Worm (Caenorhabditis elegans) whole organism, L4/young adult: ENCODE measurements around the gene F11A5.17.

ENCODE experiments used
- W03F9.2 ChIP-seq: fragments of 150-350 bp; optimal IDR thresholded peaks from 2 replicates; lab custom pipeline; 2014; ENCODE audit warnings: missing biosample characterization, missing genetic modification characterization
- dao-5 ChIP-seq: sonication (generic microtip); optimal IDR thresholded peaks from 2 replicates; lab custom pipeline; 2016; ENCODE audit warnings: missing genotype, missing genetic modification characterization, moderate library complexity, missing compliant biosample characterization
- him-1 ChIP-seq: sonication (generic microtip); optimal IDR thresholded peaks from 2 replicates; lab custom pipeline; 2016; ENCODE audit warnings: missing genotype, missing genetic modification reagents, missing genetic modification characterization, missing compliant biosample characterization

Gene F11A5.17

DNA sequence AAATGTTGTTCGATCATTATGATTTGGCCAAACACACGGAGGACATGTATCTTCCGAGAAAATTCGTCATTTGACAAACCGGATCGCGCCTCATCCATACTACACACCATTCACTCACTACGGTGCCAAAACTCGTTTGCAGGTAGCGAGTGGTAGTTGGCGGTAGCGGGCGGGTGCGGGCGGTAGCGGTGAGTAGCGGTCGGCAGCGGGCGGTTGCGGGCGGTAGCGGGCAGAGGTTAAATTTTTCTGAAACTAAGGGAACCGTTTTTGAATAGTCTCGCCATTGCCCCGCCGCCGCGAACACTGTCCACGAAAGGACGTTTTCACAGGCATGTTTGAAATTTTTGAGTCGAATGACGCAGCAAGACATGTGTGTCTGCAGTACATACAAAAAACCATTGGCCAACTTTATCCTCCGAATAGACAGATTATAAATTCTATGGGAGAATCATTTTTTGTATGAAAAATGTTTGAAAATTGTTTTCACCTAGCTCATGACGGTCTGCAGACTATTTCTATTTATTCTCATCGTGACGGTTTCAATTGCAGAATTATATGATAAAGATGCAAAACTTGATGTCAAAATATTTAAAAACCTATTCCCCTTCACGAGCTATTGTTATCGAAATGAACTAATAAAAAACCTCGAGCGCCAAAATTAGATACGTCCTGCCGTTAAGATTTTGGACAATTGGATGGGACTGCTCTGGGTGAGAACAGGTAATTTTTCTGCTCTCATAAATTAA lies 8.6 kb downstream of the F11A5.17 start, which contains the start of gene F11A5.16:
F11A5.16 (plus strand) TSS at position 696 of the 746 bp plus-strand sequence.
- no peak for TF ChIP-seq him-1 (tag; lab: Kevin White, UChicago)
- TF ChIP-seq dao-5: no peak
- TF ChIP-seq W03F9.2 (tag; lab: Kevin White, UChicago): no peak

DNA sequence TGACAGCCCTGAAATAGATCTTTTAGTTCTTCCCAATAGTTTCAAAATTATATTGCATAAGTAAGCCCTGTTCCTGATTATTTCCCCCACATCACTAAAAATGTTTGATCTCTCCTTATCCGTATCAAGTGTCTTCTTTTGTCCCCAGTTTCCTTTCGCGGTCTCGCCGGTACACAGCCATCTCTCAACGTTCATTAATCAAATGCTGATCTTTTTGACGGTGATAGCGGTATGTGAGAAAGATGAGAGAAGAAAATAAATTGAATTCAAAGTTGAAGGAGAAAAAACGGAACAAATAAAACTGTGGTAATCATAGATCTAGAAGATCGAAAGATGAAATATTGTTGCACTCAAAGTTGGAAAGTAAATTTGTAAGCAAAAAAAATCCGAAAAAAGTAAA lies 9.9 kb downstream of the F11A5.17 start:
- TF ChIP-seq him-1 (tag; lab: Kevin White, UChicago): no peak
- no peak for TF ChIP-seq W03F9.2 (tag; lab: Kevin White, UChicago)
- TF ChIP-seq dao-5: no peak

DNA sequence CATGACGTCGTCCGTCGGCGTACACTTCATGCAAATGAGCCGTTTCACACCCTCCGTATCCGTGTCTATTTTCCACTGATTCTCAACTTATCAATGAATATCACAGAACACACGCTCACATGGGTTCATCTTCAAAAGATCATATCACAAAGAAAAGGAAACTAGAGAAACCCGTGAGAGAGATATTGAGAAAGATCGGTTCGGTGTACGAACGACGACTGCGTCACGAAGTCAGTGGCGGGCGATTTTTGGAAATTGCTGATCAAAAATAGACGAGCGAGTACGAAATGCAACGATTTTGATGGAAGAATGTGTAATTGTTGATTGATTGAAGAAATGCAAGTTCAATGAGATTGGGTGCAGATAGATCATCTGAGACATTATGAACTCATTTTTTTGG lies 11.5 kb downstream of the F11A5.17 start:
- TF ChIP-seq W03F9.2 (tag; lab: Kevin White, UChicago) (no peak), dao-5 (no peak), him-1 (tag; lab: Kevin White, UChicago) (no peak)

DNA sequence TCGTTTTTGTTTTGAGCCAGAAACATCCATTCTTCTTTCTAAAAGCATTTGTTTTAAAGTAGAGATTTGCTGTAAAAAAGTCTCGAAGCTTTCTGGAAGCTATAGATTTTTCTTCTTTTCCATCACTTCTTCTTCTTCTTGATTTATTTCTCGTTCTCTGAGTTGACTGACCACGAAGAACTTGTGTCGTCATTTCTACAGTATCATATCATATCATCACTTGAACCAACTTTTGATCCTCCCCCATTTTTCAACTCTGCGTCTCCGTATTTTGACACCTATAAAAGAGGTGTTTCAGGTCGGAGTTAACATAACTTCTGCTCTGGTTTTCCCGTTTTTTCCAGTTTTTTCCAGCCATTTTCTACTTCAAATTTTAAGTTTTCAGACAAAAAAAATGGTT lies 12.7 kb downstream of the F11A5.17 start, which contains the start of gene F11A5.9:
F11A5.9 (plus strand) TSS at position 386 of the 400 bp plus-strand sequence.
- no peak for TF ChIP-seq W03F9.2 (tag; lab: Kevin White, UChicago)
- no peak for TF ChIP-seq dao-5
- no peak for TF ChIP-seq him-1 (tag; lab: Kevin White, UChicago)

DNA sequence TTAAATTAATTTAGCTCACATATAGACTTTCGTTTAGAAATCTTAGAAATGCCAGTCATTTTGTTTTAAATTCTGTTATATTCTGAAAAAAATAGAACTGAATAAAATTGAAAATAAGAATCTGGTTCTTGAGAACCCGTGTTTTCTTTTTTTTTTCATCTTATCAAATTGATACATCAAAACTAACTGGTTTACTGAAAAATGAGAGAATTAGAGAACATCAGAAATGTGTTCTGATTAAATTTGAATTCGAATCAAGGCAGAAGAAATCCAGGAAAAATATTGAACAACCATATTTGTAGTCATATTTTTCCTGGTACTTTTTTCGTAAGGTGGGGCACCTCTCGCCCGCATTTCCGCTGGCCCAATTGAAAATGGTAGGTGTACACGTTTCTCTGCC lies 16.7 kb downstream of the F11A5.17 start, which contains the start of gene F11A5.15:
F11A5.15 (minus strand) TSS at position 101 of the 400 bp plus-strand sequence.
- TF ChIP-seq him-1 (tag; lab: Kevin White, UChicago) (no peak), W03F9.2 (tag; lab: Kevin White, UChicago) (no peak), dao-5 (no peak)

DNA sequence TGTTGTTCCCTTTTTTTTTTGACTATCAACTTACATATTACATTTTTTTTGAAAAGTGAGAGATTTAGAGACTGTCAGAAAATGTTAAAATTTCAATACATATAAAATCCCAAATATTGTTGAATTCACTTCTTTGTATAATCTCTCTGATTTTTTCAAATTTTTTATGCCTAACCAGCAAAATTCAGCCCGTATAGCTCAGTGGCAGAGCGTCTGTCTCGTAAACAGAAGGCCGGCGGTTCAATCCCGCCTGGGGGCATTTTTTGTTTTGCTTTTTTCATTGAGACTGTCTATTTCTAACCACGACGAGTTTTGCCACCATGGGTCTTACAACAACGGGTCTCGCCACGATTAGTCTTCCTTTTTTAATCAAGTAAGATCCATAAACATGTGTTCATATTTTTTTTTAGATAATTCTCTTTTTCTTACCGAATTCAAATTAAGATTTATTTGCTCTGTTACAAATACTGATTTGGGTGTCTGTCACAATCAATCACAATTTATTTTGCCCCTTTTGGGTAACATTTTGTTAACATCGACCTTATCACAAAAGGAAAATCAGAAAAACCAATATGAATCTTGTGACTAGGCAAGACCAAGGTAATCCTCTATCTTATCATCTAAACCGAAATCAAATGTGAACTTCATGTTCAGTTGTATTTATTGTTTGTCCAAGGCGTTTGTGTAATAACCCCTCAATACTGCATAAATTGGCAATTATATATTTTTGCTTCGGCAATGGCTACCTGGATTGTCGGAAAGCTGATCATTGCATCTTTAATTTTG lies 17.3 kb downstream of the F11A5.17 start, which contains the start of gene glc-1:
glc-1 (plus strand) TSS at position 663 of the 786 bp plus-strand sequence.
- no peak for TF ChIP-seq dao-5
- no peak for TF ChIP-seq W03F9.2 (tag; lab: Kevin White, UChicago)
- TF ChIP-seq him-1 (tag; lab: Kevin White, UChicago): no peak

DNA sequence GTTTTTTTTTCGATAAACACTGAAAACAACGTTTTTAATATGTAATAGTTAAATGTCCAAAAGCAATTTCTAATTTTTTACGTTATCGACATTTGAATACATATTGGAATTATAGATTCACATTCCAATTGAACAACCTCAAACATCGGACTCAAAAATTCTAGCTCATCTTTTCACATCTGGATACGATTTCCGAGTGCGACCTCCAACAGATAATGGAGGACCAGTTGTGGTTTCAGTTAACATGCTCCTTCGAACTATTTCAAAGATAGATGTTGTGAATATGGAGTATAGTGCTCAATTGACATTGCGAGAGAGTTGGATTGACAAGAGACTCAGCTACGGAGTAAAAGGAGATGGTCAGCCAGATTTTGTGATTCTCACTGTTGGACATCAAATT lies 18.2 kb downstream of the F11A5.17 start:
- TF ChIP-seq W03F9.2 (tag; lab: Kevin White, UChicago) (no peak), him-1 (tag; lab: Kevin White, UChicago) (no peak), dao-5 (no peak)

DNA sequence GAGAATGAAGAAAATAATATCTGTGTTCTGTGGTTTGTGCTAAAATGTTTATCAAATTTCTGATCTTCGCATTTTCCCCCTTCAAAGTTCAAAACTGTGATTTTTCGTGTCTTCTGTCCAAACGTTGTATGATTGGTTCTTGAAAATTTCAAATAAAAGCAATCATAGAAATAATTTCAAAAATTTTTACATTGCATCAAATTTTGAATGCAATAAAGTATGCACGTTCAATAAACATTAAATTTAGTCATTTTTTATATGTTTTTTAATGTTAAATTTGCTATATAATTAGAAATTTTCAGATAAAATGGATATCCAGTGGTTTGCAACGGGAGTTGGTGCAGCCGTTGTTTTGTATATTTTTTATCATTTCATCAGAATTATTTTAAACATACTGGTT lies 22.2 kb downstream of the F11A5.17 start, which contains the start of gene stdh-2:
stdh-2 (plus strand) TSS at position 301 of the 400 bp plus-strand sequence.
- TF ChIP-seq W03F9.2 (tag; lab: Kevin White, UChicago) (no peak), him-1 (tag; lab: Kevin White, UChicago) (no peak), dao-5 (no peak)

DNA sequence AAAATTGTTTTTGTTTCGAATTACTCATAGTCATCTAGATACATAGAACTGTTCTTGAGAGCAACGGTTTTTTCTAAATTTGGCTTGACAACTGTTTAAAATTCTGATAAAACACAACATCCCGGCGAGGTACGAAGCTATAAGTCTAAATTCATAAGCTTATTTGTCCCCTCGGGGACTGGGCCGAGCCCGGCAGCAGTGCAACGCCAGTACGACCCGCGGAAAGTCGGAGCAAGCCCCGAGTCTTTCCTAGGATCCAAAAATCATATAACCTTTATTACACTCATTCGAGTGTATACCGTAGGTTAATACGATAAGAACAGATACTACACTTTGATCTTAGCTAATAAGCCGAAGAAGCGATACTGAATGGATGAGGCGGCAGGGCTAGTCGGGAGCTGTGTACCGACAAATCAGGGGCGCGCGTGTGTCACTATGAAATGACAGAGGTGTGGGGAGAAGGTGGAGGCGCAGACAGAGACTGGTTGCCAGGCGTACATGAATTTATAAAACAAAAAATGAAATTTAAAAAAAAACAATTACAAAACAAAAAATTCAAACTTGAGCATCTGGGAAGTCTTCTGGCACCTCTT lies 23.8 kb downstream of the F11A5.17 start:
- TF ChIP-seq dao-5 (no peak), him-1 (tag; lab: Kevin White, UChicago) (no peak), W03F9.2 (tag; lab: Kevin White, UChicago) (no peak)

DNA sequence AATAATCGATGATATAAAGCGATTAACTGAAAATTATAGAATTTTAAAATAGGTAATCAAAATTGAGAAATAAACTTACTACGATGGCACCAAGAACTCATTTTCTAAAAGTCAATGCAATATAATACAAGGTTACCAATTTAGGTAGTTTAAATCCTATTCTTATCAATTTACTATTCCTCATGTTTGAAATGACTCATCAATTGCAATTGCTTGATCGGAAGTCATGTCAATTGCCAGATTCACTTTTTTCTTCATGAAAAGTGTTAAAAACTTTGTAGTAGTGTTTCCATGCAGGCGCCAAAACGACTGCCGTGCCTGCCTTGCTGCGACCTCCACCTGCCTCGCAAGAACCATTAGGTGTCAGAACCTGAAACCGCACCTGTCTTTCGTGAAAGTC lies 24.8 kb downstream of the F11A5.17 start, which contains the start of gene F11A5.13:
F11A5.13 (minus strand) TSS at position 101 of the 400 bp plus-strand sequence.
- TF ChIP-seq him-1 (tag; lab: Kevin White, UChicago): no peak
- TF ChIP-seq W03F9.2 (tag; lab: Kevin White, UChicago): no peak
- no peak for TF ChIP-seq dao-5

DNA sequence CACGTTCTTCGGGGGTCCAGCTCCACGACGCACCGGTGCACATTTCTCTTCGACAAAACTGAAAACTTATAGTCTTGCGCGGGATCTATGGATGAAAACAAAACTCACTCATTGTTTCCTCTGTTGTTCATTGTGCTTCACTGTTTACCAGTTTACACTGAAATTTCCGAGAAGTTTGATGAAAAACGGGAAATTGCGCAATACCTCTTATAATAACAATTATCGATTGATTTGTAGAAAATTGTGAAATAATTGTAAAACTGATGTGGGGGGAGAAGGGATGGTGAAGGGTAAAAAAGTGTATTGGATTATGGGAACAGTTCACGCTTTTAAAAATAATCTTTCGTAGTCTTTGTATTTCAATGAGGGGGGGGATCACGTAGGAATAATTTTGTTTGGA lies 27.6 kb downstream of the F11A5.17 start:
- TF ChIP-seq dao-5: no peak
- no peak for TF ChIP-seq W03F9.2 (tag; lab: Kevin White, UChicago)
- no peak for TF ChIP-seq him-1 (tag; lab: Kevin White, UChicago)

DNA sequence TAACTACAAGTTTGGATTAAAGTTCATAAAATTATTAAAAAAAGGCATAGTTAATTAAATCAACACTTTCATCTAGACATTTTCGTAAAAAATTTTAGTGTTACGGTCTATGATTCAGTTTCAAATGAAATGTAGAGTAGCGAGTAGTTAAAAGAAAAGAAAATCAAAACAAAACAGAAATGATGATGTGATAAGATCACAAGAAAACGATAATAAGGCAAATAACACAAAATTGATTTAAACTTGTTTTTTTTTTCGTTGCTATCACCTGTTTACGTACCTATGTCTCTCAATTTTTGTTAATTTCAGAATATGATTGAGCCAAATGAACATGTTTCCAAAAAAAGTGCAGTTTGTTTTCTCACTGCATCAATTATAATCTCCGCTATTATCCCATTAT lies 28.1 kb downstream of the F11A5.17 start, which contains the start of the genes F21H7.2 and F21H7.12:
F21H7.2 (minus strand) TSS at position 101 of the 400 bp plus-strand sequence.
F21H7.12 (plus strand) TSS at position 270 of the 400 bp plus-strand sequence.
- TF ChIP-seq dao-5: no peak
- TF ChIP-seq W03F9.2 (tag; lab: Kevin White, UChicago): no peak
- no peak for TF ChIP-seq him-1 (tag; lab: Kevin White, UChicago)

DNA sequence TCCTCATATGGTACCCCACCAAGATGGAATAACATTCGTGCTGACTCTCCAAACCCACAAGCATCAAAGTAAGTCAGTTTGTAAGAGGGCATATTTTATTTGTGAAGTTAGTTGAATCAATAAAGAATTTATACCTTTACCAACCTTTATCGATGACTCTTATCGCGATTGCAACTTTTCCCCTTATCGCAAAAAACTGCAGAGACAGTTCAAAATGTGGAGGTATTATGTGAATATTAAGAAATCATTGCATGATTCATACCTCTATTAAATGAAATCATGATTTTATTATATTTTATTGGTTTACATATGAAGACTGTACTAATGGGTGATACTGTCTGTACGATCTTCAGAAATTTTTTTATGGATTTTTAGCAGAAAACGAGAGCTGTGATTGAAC lies 30.4 kb downstream of the F11A5.17 start, which contains the start of gene gst-22:
gst-22 (minus strand) TSS at position 103 of the 400 bp plus-strand sequence.
- no peak for TF ChIP-seq him-1 (tag; lab: Kevin White, UChicago)
- no peak for TF ChIP-seq W03F9.2 (tag; lab: Kevin White, UChicago)
- no peak for TF ChIP-seq dao-5
